1 fruit fly cellular context compared by ENCODE assay signal in genomic region chrX:19018102-19018814, dm6.
A peak's percentile ranks its signal among the peaks of the same experiment; 100 is the strongest.
TF ChIP-seq lines count a peak whose summit lies in the region.

No protein-coding gene starts in this region.

TF ChIP-seq in whole organism, embryonic, 481 proteins besides CTCF, POLR2A, EP300 and RAD21 (continued from another document and continues in another):
- TF ChIP-seq CG12155 (GFP tag; optimal IDR thresholded peaks at IDR 0.05; lab: Kevin White, UChicago) (peak; percentile 67), ken (GFP tag; IDR thresholded peaks at IDR 0.05; lab: Robert Waterston, UW) (peak; percentile 81), CG2120 (GFP tag; optimal IDR thresholded peaks at IDR 0.05; lab: Kevin White, UChicago) (peak; percentile 82), chm (GFP tag; IDR thresholded peaks at IDR 0.05; lab: Robert Waterston, UW) (peak; percentile 92), usp (GFP tag; optimal IDR thresholded peaks at IDR 0.05; lab: Kevin White, UChicago) (no peak), danr (GFP tag; IDR thresholded peaks at IDR 0.05; lab: Robert Waterston, UW) (peak; percentile 63), CG4707 (GFP tag; optimal IDR thresholded peaks at IDR 0.05; lab: Kevin White, UChicago) (peak; percentile 75), CG8290 (GFP tag; optimal IDR thresholded peaks at IDR 0.05; lab: Kevin White, UChicago) (peak; percentile 66), CG8290 (tag; optimal IDR thresholded peaks at IDR 0.05; lab: Kevin White, UChicago) (peak in 1 of 2 experiments; percentile 93), Hr78 (GFP tag; optimal IDR thresholded peaks at IDR 0.05; lab: Kevin White, UChicago) (peak in 1 of 2 experiments; percentile 29), hb (GFP tag; IDR thresholded peaks at IDR 0.05; lab: Robert Waterston, UW; ENCODE audit: partially characterized antibody) (no peak), CG6272 (GFP tag; IDR thresholded peaks at IDR 0.05; lab: Robert Waterston, UW) (peak; percentile 76), CG9817 (tag; optimal IDR thresholded peaks at IDR 0.05; lab: Kevin White, UChicago) (peak; percentile 81), CG7928 (GFP tag; optimal IDR thresholded peaks at IDR 0.05; lab: Kevin White, UChicago) (no peak), pzg (GFP tag; optimal IDR thresholded peaks at IDR 0.05; lab: Kevin White, UChicago) (no peak), ab (GFP tag; optimal IDR thresholded peaks at IDR 0.05; lab: Kevin White, UChicago) (peak; percentile 45), CG1603 (tag; optimal IDR thresholded peaks at IDR 0.05; lab: Kevin White, UChicago) (peak; percentile 95), CG2116 (GFP tag; optimal IDR thresholded peaks at IDR 0.05; lab: Kevin White, UChicago) (peak; percentile 13), CG32532 (GFP tag; IDR thresholded peaks at IDR 0.05; lab: Robert Waterston, UW) (peak; percentile 82), unc-4 (GFP tag; IDR thresholded peaks at IDR 0.05; lab: Robert Waterston, UW; ENCODE audit: partially characterized antibody) (no peak), seq (GFP tag; IDR thresholded peaks at IDR 0.05; lab: Robert Waterston, UW) (peak; percentile 79), CG34224 (GFP tag; IDR thresholded peaks at IDR 0.05; lab: Robert Waterston, UW; ENCODE audit: partially characterized antibody) (no peak), Doc3 (GFP tag; IDR thresholded peaks at IDR 0.05; lab: Robert Waterston, UW; ENCODE audit: partially characterized antibody) (no peak), Hmx (GFP tag; optimal IDR thresholded peaks at IDR 0.05; lab: Kevin White, UChicago) (no peak), Usf (GFP tag; optimal IDR thresholded peaks at IDR 0.05; lab: Kevin White, UChicago) (peak; percentile 34), E2f2 (GFP tag; IDR thresholded peaks at IDR 0.05; lab: Robert Waterston, UW) (peak; percentile 64), CG31365 (tag; optimal IDR thresholded peaks at IDR 0.05; lab: Kevin White, UChicago) (peak; percentile 66), CG7556 (GFP tag; optimal IDR thresholded peaks at IDR 0.05; lab: Kevin White, UChicago) (peak; percentile 90), CG17612 (GFP tag; IDR thresholded peaks at IDR 0.05; lab: Robert Waterston, UW) (peak; percentile 37; the same call in 1 of the 2 replicates), CG12391 (tag; optimal IDR thresholded peaks at IDR 0.05; lab: Kevin White, UChicago) (peak; percentile 85), CG11093 (GFP tag; IDR thresholded peaks at IDR 0.05; lab: Robert Waterston, UW) (peak; percentile 71; the same call in 2 of the 3 replicates), sens (GFP tag; lab: Kevin White, UChicago) (peak; percentile 97), tll (GFP tag; optimal IDR thresholded peaks at IDR 0.05; lab: Kevin White, UChicago) (no peak), CG9215 (GFP tag; IDR thresholded peaks at IDR 0.05; lab: Robert Waterston, UW) (peak; percentile 63), Ets65A (GFP tag; lab: Kevin White, UChicago) (peak; percentile 89), rib (GFP tag; IDR thresholded peaks at IDR 0.05; lab: Robert Waterston, UW) (no peak), CG31388 (GFP tag; optimal IDR thresholded peaks at IDR 0.05; lab: Kevin White, UChicago) (peak; percentile 15), psq (GFP tag; optimal IDR thresholded peaks at IDR 0.05; lab: Kevin White, UChicago) (peak; percentile 16), gt (GFP tag; IDR thresholded peaks at IDR 0.05; lab: Robert Waterston, UW) (peak; percentile 26; the same call in 1 of the 2 replicates), CG2875 (GFP tag; optimal IDR thresholded peaks at IDR 0.05; lab: Kevin White, UChicago) (peak; percentile 77), CG15269 (tag; optimal IDR thresholded peaks at IDR 0.05; lab: Kevin White, UChicago) (peak; percentile 80), ewg (GFP tag; optimal IDR thresholded peaks at IDR 0.05; lab: Kevin White, UChicago) (peak; percentile 74), Ets97D (GFP tag; optimal IDR thresholded peaks at IDR 0.05; lab: Kevin White, UChicago) (peak; percentile 27), pnt (GFP tag; optimal IDR thresholded peaks at IDR 0.05; lab: Kevin White, UChicago) (peak; percentile 85), zen2 (GFP tag; IDR thresholded peaks at IDR 0.05; lab: Robert Waterston, UW; ENCODE audit: partially characterized antibody) (no peak), sens-2 (GFP tag; IDR thresholded peaks at IDR 0.05; lab: Robert Waterston, UW) (peak; percentile 74), CG8281 (tag; optimal IDR thresholded peaks at IDR 0.05; lab: Kevin White, UChicago) (peak; percentile 58), HLHmδ (GFP tag; optimal IDR thresholded peaks at IDR 0.05; lab: Kevin White, UChicago) (no peak), bbx (GFP tag; IDR thresholded peaks at IDR 0.05; lab: Robert Waterston, UW; ENCODE audit: partially characterized antibody) (no peak), CG15479 (GFP tag; optimal IDR thresholded peaks at IDR 0.05; lab: Kevin White, UChicago) (no peak), CG7839 (tag; optimal IDR thresholded peaks at IDR 0.05; lab: Kevin White, UChicago) (peak; percentile 86), CG17361 (GFP tag; IDR thresholded peaks at IDR 0.05; lab: Robert Waterston, UW) (peak; percentile 78), sc (optimal IDR thresholded peaks at IDR 0.05; lab: Kevin White, UChicago) (no peak), sc (GFP tag; optimal IDR thresholded peaks at IDR 0.05; lab: Kevin White, UChicago) (peak; percentile 74), Mad (GFP tag; optimal IDR thresholded peaks at IDR 0.05; lab: Kevin White, UChicago) (peak; percentile 65), CG10274 (GFP tag; optimal IDR thresholded peaks at IDR 0.05; lab: Kevin White, UChicago) (peak; percentile 45), CG12769 (tag; optimal IDR thresholded peaks at IDR 0.05; lab: Kevin White, UChicago) (peak; percentile 89), Dll (GFP tag; IDR thresholded peaks at IDR 0.05; lab: Robert Waterston, UW; ENCODE audit: partially characterized antibody) (no peak), CG3163 (GFP tag; optimal IDR thresholded peaks at IDR 0.05; lab: Kevin White, UChicago) (peak; percentile 54), CG4730 (GFP tag; IDR thresholded peaks at IDR 0.05; lab: Robert Waterston, UW) (peak; percentile 47), CG5180 (GFP tag; optimal IDR thresholded peaks at IDR 0.05; lab: Kevin White, UChicago) (peak; percentile 71), CG4424 (GFP tag; optimal IDR thresholded peaks at IDR 0.05; lab: Kevin White, UChicago) (peak; percentile 74), Lpt (GFP tag; optimal IDR thresholded peaks at IDR 0.05; lab: Kevin White, UChicago) (no peak), CG15696 (tag; optimal IDR thresholded peaks at IDR 0.05; lab: Kevin White, UChicago) (peak; percentile 68), Gug (GFP tag; IDR thresholded peaks at IDR 0.05; lab: Robert Waterston, UW) (peak; percentile 81), CG1792 (GFP tag; optimal IDR thresholded peaks at IDR 0.05; lab: Kevin White, UChicago) (peak; percentile 61), Gsc (GFP tag; IDR thresholded peaks at IDR 0.05; lab: Robert Waterston, UW) (peak; percentile 42; the same call in 1 of the 2 replicates), CG3838 (GFP tag; optimal IDR thresholded peaks at IDR 0.05; lab: Kevin White, UChicago) (peak; percentile 57), CG3847 (GFP tag; IDR thresholded peaks at IDR 0.05; lab: Robert Waterston, UW) (peak; percentile 71), sisA (GFP tag; IDR thresholded peaks at IDR 0.05; lab: Robert Waterston, UW) (peak; percentile 86), NC2α (GFP tag; optimal IDR thresholded peaks at IDR 0.05; lab: Kevin White, UChicago) (peak; percentile 67), CG32772 (GFP tag; IDR thresholded peaks at IDR 0.05; lab: Robert Waterston, UW) (peak; percentile 82), zfh2 (GFP tag; optimal IDR thresholded peaks at IDR 0.05; lab: Kevin White, UChicago) (peak; percentile 33), bab2 (GFP tag; optimal IDR thresholded peaks at IDR 0.05; lab: Kevin White, UChicago) (peak; percentile 85), Dad (GFP tag; optimal IDR thresholded peaks at IDR 0.05; lab: Kevin White, UChicago) (peak; percentile 71), BtbVII (GFP tag; optimal IDR thresholded peaks at IDR 0.05; lab: Kevin White, UChicago) (peak; percentile 72), Nf-YB (GFP tag; optimal IDR thresholded peaks at IDR 0.05; lab: Kevin White, UChicago) (peak; percentile 58), odd (GFP tag; optimal IDR thresholded peaks at IDR 0.05; lab: Kevin White, UChicago) (peak; percentile 66), gro (GFP tag; optimal IDR thresholded peaks at IDR 0.05; lab: Kevin White, UChicago) (peak; percentile 55), cwo (GFP tag; optimal IDR thresholded peaks at IDR 0.05; lab: Kevin White, UChicago) (peak; percentile 66), so (GFP tag; IDR thresholded peaks at IDR 0.05; lab: Robert Waterston, UW) (peak; percentile 66; the same call in 2 of the 3 replicates), run (tag; optimal IDR thresholded peaks at IDR 0.05; lab: Kevin White, UChicago) (peak; percentile 48), Awh (GFP tag; IDR thresholded peaks at IDR 0.05; lab: Robert Waterston, UW) (peak; percentile 78), CG12071 (GFP tag; optimal IDR thresholded peaks at IDR 0.05; lab: Kevin White, UChicago) (peak; percentile 84), ems (GFP tag; optimal IDR thresholded peaks at IDR 0.05; lab: Kevin White, UChicago) (peak; percentile 79), sd (tag; optimal IDR thresholded peaks at IDR 0.05; lab: Kevin White, UChicago) (peak; percentile 16), repo (GFP tag; optimal IDR thresholded peaks at IDR 0.05; lab: Kevin White, UChicago) (peak; percentile 71), wdn (GFP tag; IDR thresholded peaks at IDR 0.05; lab: Robert Waterston, UW) (peak; percentile 61; the same call in 1 of the 2 replicates), Six4 (GFP tag; optimal IDR thresholded peaks at IDR 0.05; lab: Kevin White, UChicago) (peak; percentile 57), lab (GFP tag; optimal IDR thresholded peaks at IDR 0.05; lab: Kevin White, UChicago) (peak; percentile 90), CG1832 (GFP tag; optimal IDR thresholded peaks at IDR 0.05; lab: Kevin White, UChicago) (no peak), Fer2 (tag; optimal IDR thresholded peaks at IDR 0.05; lab: Kevin White, UChicago) (peak; percentile 58), CG1529 (GFP tag; optimal IDR thresholded peaks at IDR 0.05; lab: Kevin White, UChicago) (peak; percentile 79), grn (GFP tag; optimal IDR thresholded peaks at IDR 0.05; lab: Kevin White, UChicago) (no peak), slou (GFP tag; optimal IDR thresholded peaks at IDR 0.05; lab: Kevin White, UChicago) (peak; percentile 62), Blimp-1 (GFP tag; optimal IDR thresholded peaks at IDR 0.05; lab: Kevin White, UChicago) (peak; percentile 78), CG30403 (GFP tag; optimal IDR thresholded peaks at IDR 0.05; lab: Kevin White, UChicago) (peak; percentile 78), ham (GFP tag; IDR thresholded peaks at IDR 0.05; lab: Robert Waterston, UW) (no peak), Oli (tag; optimal IDR thresholded peaks at IDR 0.05; lab: Kevin White, UChicago) (peak; percentile 83), ssp (GFP tag; IDR thresholded peaks at IDR 0.05; lab: Robert Waterston, UW) (peak; percentile 68), toy (GFP tag; IDR thresholded peaks at IDR 0.05; lab: Robert Waterston, UW) (0 out of 2 replicates have a peak, but pooled peaks have one; percentile 50), NK7.1 (GFP tag; optimal IDR thresholded peaks at IDR 0.05; lab: Kevin White, UChicago) (peak; percentile 73), Sry-δ (GFP tag; optimal IDR thresholded peaks at IDR 0.05; lab: Kevin White, UChicago) (peak; percentile 51), MESR4 (GFP tag; optimal IDR thresholded peaks at IDR 0.05; lab: Kevin White, UChicago) (no peak), dysf (GFP tag; IDR thresholded peaks at IDR 0.05; lab: Robert Waterston, UW) (peak; percentile 84), vnd (GFP tag; IDR thresholded peaks at IDR 0.05; lab: Robert Waterston, UW; ENCODE audit: partially characterized antibody) (no peak), disco-r (GFP tag; optimal IDR thresholded peaks at IDR 0.05; lab: Kevin White, UChicago) (peak; percentile 50), knrl (GFP tag; IDR thresholded peaks at IDR 0.05; lab: Robert Waterston, UW; ENCODE audit: partially characterized antibody) (no peak), CG14014 (GFP tag; IDR thresholded peaks at IDR 0.05; lab: Robert Waterston, UW) (peak; percentile 77), Mes4 (GFP tag; optimal IDR thresholded peaks at IDR 0.05; lab: Kevin White, UChicago) (peak; percentile 78), CG31441 (GFP tag; IDR thresholded peaks at IDR 0.05; lab: Robert Waterston, UW) (peak; percentile 84), Xbp1 (GFP tag; optimal IDR thresholded peaks at IDR 0.05; lab: Kevin White, UChicago) (peak; percentile 83), pros (GFP tag; optimal IDR thresholded peaks at IDR 0.05; lab: Kevin White, UChicago) (peak; percentile 96), exex (tag; optimal IDR thresholded peaks at IDR 0.05; lab: Kevin White, UChicago) (peak; percentile 8), tap (tag; optimal IDR thresholded peaks at IDR 0.05; lab: Kevin White, UChicago) (peak; percentile 76), sqz (GFP tag; optimal IDR thresholded peaks at IDR 0.05; lab: Kevin White, UChicago) (peak; percentile 59), CG13296 (GFP tag; optimal IDR thresholded peaks at IDR 0.05; lab: Kevin White, UChicago) (peak; percentile 63), jigr1 (GFP tag; IDR thresholded peaks at IDR 0.05; lab: Robert Waterston, UW) (peak; percentile 43; the same call in 1 of the 3 replicates), gcm2 (GFP tag; optimal IDR thresholded peaks at IDR 0.05; lab: Kevin White, UChicago) (no peak), Drgx (GFP tag; IDR thresholded peaks at IDR 0.05; lab: Robert Waterston, UW) (0 out of 2 replicates have a peak, but pooled peaks have one; percentile 7), BEAF-32 (GFP tag; optimal IDR thresholded peaks at IDR 0.05; lab: Kevin White, UChicago) (no peak), Hey (tag; optimal IDR thresholded peaks at IDR 0.05; lab: Kevin White, UChicago) (peak; percentile 51), ac (GFP tag; optimal IDR thresholded peaks at IDR 0.05; lab: Kevin White, UChicago) (peak; percentile 47), CG6254 (GFP tag; optimal IDR thresholded peaks at IDR 0.05; lab: Kevin White, UChicago) (peak; percentile 68), Hr51 (GFP tag; optimal IDR thresholded peaks at IDR 0.05; lab: Kevin White, UChicago) (peak; percentile 66 to 78), stwl (tag; optimal IDR thresholded peaks at IDR 0.05; lab: Kevin White, UChicago) (peak; percentile 15), lov (optimal IDR thresholded peaks at IDR 0.05; lab: Kevin White, UChicago) (no peak), lov (GFP tag; IDR thresholded peaks at IDR 0.05; lab: Robert Waterston, UW) (peak; percentile 79; the same call in 1 of the 3 replicates), Ravus (GFP tag; IDR thresholded peaks at IDR 0.05; lab: Robert Waterston, UW) (peak; percentile 13; the same call in 1 of the 2 replicates), HHEX (GFP tag; optimal IDR thresholded peaks at IDR 0.05; lab: Kevin White, UChicago) (peak; percentile 83), p53 (GFP tag; optimal IDR thresholded peaks at IDR 0.05; lab: Kevin White, UChicago) (peak; percentile 59)
